Worm (Caenorhabditis elegans) whole organism, L3 larva: ENCODE results near the gene nhr-71.

ENCODE experiments used
- aly-2 ChIP-seq: fragments of 150-350 bp; optimal IDR thresholded peaks from 2 replicates; lab custom pipeline; 2014; ENCODE audit warnings: missing biosample characterization, missing genetic modification characterization
- ceh-82 ChIP-seq: fragments of 150-350 bp; optimal IDR thresholded peaks from 2 replicates; lab custom pipeline; 2014; ENCODE audit warnings: missing biosample characterization, missing genetic modification characterization
- ceh-9 ChIP-seq: sonication (generic microtip); optimal IDR thresholded peaks from 2 replicates; lab custom pipeline; 2018; ENCODE audit warnings: missing biosample characterization, missing genetic modification characterization
- elt-3 ChIP-seq, 3 experiments: fragments of 150-350 bp in 1 of 3; sonication (generic microtip) in 2 of 3; optimal IDR thresholded peaks; 2 replicates in 2 of 3; 4 replicates in 1 of 3; lab custom pipeline; 2014 to 2017; ENCODE audit warnings: missing biosample characterization in 3 of 3, missing genetic modification characterization in 3 of 3
- nhr-12 ChIP-seq: fragments of 150-350 bp; optimal IDR thresholded peaks from 2 replicates; lab custom pipeline; 2014; ENCODE audit warnings: missing biosample characterization, missing genetic modification characterization
- nhr-237 ChIP-seq: fragments of 150-350 bp; optimal IDR thresholded peaks from 2 replicates; lab custom pipeline; 2014; ENCODE audit warnings: missing biosample characterization, missing genetic modification characterization

ce11 chrX:13717053-13717671 lies 30.0 kb upstream of the nhr-71 start, which contains the start of gene shc-3:
- no peak for TF ChIP-seq ceh-82 (tag; lab: Kevin White, UChicago)
- no peak for TF ChIP-seq nhr-12 (tag; lab: Kevin White, UChicago)
- TF ChIP-seq nhr-237 (tag; lab: Kevin White, UChicago): no peak
- TF ChIP-seq aly-2 (tag; lab: Kevin White, UChicago): no peak
- TF ChIP-seq ceh-9 (tag; lab: Kevin White, UChicago): no peak
- no peak for TF ChIP-seq elt-3 (tag; optimal IDR thresholded peaks at IDR 0.05; lab: Kevin White, UChicago)
